Fruit fly (Drosophila melanogaster) whole organism, prepupa: ENCODE measurements around the gene CG1161.

Experiments used
- CG10669 ChIP-seq: fragments of 200-800 bp; sonication (Bioruptor generic); optimal IDR thresholded peaks from 3 replicates; lab custom pipeline; 2018; ENCODE audit warnings: missing biosample characterization, mild to moderate bottlenecking, missing genetic modification characterization, moderate library complexity
- CG16779 ChIP-seq: fragments of 200-800 bp; sonication (Bioruptor generic); optimal IDR thresholded peaks from 3 replicates; lab custom pipeline; 2017; ENCODE audit warnings: missing biosample characterization, mild to moderate bottlenecking, missing genetic modification characterization
- CG31627 ChIP-seq: fragments of 200-800 bp; sonication (Bioruptor generic); optimal IDR thresholded peaks from 3 replicates; lab custom pipeline; 2016; ENCODE audit warnings: missing biosample characterization, missing genetic modification characterization
- CG6792 ChIP-seq: fragments of 200-800 bp; sonication (Bioruptor generic); optimal IDR thresholded peaks from 3 replicates; lab custom pipeline; 2016; ENCODE audit warnings: missing biosample characterization, missing genetic modification characterization
- CG8319 ChIP-seq: fragments of 200-800 bp; sonication (Bioruptor generic); optimal IDR thresholded peaks from 3 replicates; lab custom pipeline; 2016; ENCODE audit warnings: missing biosample characterization, missing genetic modification characterization
- CG9139 ChIP-seq: fragments of 200-800 bp; sonication (Bioruptor generic); optimal IDR thresholded peaks from 3 replicates; lab custom pipeline; 2017; ENCODE audit warnings: missing biosample characterization, mild to moderate bottlenecking, missing genetic modification characterization
- Hr39 ChIP-seq: fragments of 200-800 bp; sonication (Bioruptor generic); optimal IDR thresholded peaks from 2 replicates; lab custom pipeline; 2016; ENCODE audit warnings: missing biosample characterization, missing genetic modification characterization
- Hr4 ChIP-seq: fragments of 200-800 bp; sonication (Bioruptor generic); optimal IDR thresholded peaks from 3 replicates; lab custom pipeline; 2016; ENCODE audit warnings: missing biosample characterization, missing genetic modification characterization
- OdsH ChIP-seq: fragments of 200-800 bp; sonication (Bioruptor generic); optimal IDR thresholded peaks from 3 replicates; lab custom pipeline; 2016; ENCODE audit warnings: missing biosample characterization, missing genetic modification characterization
- esn ChIP-seq: fragments of 200-800 bp; sonication (Bioruptor generic); optimal IDR thresholded peaks from 2 replicates; lab custom pipeline; 2016; ENCODE audit warnings: missing biosample characterization, mild to moderate bottlenecking, missing genetic modification characterization, moderate library complexity
- svp ChIP-seq: fragments of 200-800 bp; sonication (Bioruptor generic); peaks from one replicate; lab custom pipeline; 2016; ENCODE audit warnings: missing biosample characterization, missing genetic modification characterization
- vri ChIP-seq: fragments of 200-800 bp; sonication (Bioruptor generic); optimal IDR thresholded peaks from 3 replicates; lab custom pipeline; 2016; ENCODE audit warnings: missing biosample characterization, mild to moderate bottlenecking, missing genetic modification characterization

DNA sequence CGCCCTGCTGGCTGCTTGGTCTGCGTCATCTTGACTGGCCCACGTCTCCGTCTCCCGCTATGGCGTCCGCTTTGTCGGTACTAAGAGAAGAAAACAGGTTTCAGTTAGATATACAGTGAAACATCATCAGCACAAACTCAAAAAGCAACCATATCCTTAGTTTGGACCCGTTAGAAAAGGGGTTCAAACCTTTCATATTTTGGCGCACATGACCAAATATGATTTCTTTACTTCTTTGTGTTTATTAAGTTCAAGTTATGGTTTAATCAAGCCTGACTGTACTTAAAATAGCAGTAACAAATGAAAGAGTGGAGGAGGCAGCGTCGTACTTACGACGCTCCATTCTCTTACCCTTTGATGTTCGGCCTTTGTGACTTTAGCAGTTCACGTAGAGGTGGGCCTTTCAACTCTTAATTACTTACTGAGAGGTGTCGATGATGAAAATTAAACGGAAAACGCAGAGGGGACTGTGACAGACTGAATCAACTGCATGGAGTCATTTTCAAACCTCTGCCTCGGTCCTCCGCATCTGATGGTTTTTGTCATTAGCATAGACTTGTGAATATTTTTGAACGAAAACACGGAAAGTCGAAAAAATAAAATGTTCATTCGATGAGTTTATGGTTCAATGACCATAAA lies 6.9 kb downstream of the CG1161 start:
- TF ChIP-seq CG9139 (GFP tag; lab: Kevin White, UChicago): peak; percentile 78
- TF ChIP-seq esn: peak; percentile 94
- peak; percentile 94 for TF ChIP-seq Hr39
- peak; percentile 90 for TF ChIP-seq CG10669 (GFP tag; lab: Kevin White, UChicago)
- peak; percentile 92 for TF ChIP-seq OdsH (GFP tag; lab: Kevin White, UChicago)
- peak; percentile 92 for TF ChIP-seq vri (GFP tag; lab: Kevin White, UChicago)
- peak; percentile 80 for TF ChIP-seq CG8319 (GFP tag; lab: Kevin White, UChicago)
- TF ChIP-seq Hr4 (GFP tag; lab: Kevin White, UChicago): peak; percentile 96
- peak; percentile 90 for TF ChIP-seq CG6792 (GFP tag; lab: Kevin White, UChicago)
- peak; percentile 92 for TF ChIP-seq svp (GFP tag; lab: Kevin White, UChicago)
- no peak for TF ChIP-seq CG16779 (tag; lab: Kevin White, UChicago)
- peak; percentile 90 for TF ChIP-seq CG31627 (GFP tag; lab: Kevin White, UChicago)
